Worm (Caenorhabditis elegans) whole organism, L2 larva: Measurements from ENCODE around the gene math-42.

Experiments
- C34F6.9 ChIP-seq: fragments of 150-350 bp; optimal IDR thresholded peaks from 2 replicates; lab custom pipeline; 2014; ENCODE audit warnings: missing biosample characterization, missing genetic modification characterization
- nhr-12 ChIP-seq: fragments of 150-350 bp; optimal IDR thresholded peaks from 2 replicates; lab custom pipeline; 2014; ENCODE audit warnings: missing biosample characterization, missing genetic modification characterization
- skn-1 ChIP-seq: sonication (generic microtip); optimal IDR thresholded peaks from 2 replicates; lab custom pipeline; 2017; ENCODE audit warnings: missing biosample characterization, missing genetic modification characterization
- snpc-4 ChIP-seq: fragments of 150-350 bp; optimal IDR thresholded peaks from 2 replicates; lab custom pipeline; 2014; ENCODE audit warnings: missing biosample characterization, missing genetic modification characterization
- zag-1 ChIP-seq: fragments of 150-350 bp; optimal IDR thresholded peaks from 2 replicates; lab custom pipeline; 2014; ENCODE audit warnings: missing biosample characterization, missing genetic modification characterization
- ztf-4 ChIP-seq: fragments of 150-350 bp; optimal IDR thresholded peaks from 2 replicates; lab custom pipeline; 2014; ENCODE audit warnings: missing biosample characterization, missing genetic modification characterization

- TF ChIP-seq nhr-12 (tag; lab: Kevin White, UChicago) (no peak), zag-1 (no peak), C34F6.9 (tag; lab: Kevin White, UChicago) (no peak), snpc-4 (tag; lab: Kevin White, UChicago) (no peak), skn-1 (tag; lab: Kevin White, UChicago) (no peak), ztf-4 (tag; lab: Kevin White, UChicago) (no peak)
Measured at ce11 chrII:2091972-2092371, 7.8 kb upstream of the math-42 start, which contains the start of gene T16A1.10.
